Worm (Caenorhabditis elegans) whole organism, L4 larva: ENCODE data around the gene srz-64.

Source experiments
- D1046.2 ChIP-seq: fragments of 200-800 bp; sonication (Bioruptor generic); IDR thresholded peaks from 2 replicates; pipeline ENCODE4 v1.3.6; 2022; ENCODE audit warnings: missing genetic modification characterization, missing compliant biosample characterization
- F44E2.7 ChIP-seq: fragments of 200-800 bp; sonication (Bioruptor generic); IDR thresholded peaks from 2 replicates; pipeline ENCODE4 v2.1.2; 2022; ENCODE audit warnings: missing genetic modification characterization, missing compliant biosample characterization
- Y5F2A.4 ChIP-seq: fragments of 200-800 bp; sonication (Bioruptor generic); optimal IDR thresholded peaks from 2 replicates; lab custom pipeline; 2018; ENCODE audit warnings: mild to moderate bottlenecking, missing genetic modification characterization, missing compliant biosample characterization
- ZK337.2 ChIP-seq: fragments of 200-800 bp; sonication (Bioruptor generic); IDR thresholded peaks from 2 replicates; pipeline ENCODE4 v1.3.6; 2022; ENCODE audit warnings: missing genetic modification reagents, missing genetic modification characterization, missing compliant biosample characterization
- aha-1 ChIP-seq: fragments of 150-350 bp; peaks from one replicate; lab custom pipeline; 2014; ENCODE audit warnings: missing biosample characterization, missing genetic modification characterization
- ama-1 ChIP-seq: fragments of 150-350 bp; optimal IDR thresholded peaks from 2 replicates; lab custom pipeline; 2014; ENCODE audit warnings: inconsistent platforms, mixed read lengths
- attf-4 ChIP-seq: sonication (generic microtip); optimal IDR thresholded peaks from 3 replicates; lab custom pipeline; 2017; ENCODE audit warnings: missing biosample characterization, missing genetic modification characterization
- ceh-44 ChIP-seq: fragments of 200-800 bp; sonication (Bioruptor generic); IDR thresholded peaks from 2 replicates; pipeline ENCODE4 v1.3.6; 2022; ENCODE audit warnings: missing genetic modification reagents, missing genetic modification characterization, missing compliant biosample characterization
- ceh-82 ChIP-seq: sonication (generic microtip); optimal IDR thresholded peaks from 2 replicates; lab custom pipeline; 2017; ENCODE audit warnings: missing biosample characterization, missing genetic modification characterization
- ces-1 ChIP-seq: fragments of 150-350 bp; sonication (generic microtip); optimal IDR thresholded peaks from 4 replicates; lab custom pipeline; 2014; ENCODE audit warnings: missing biosample characterization, missing genetic modification reagents, missing genetic modification characterization
- cey-2 ChIP-seq: sonication (generic microtip); optimal IDR thresholded peaks from 3 replicates; lab custom pipeline; 2017; ENCODE audit warnings: missing genetic modification characterization, mild to moderate bottlenecking, missing compliant biosample characterization, antibody characterized with exemption, borderline replicate concordance; ENCODE audit not compliant: insufficient read depth
- ctbp-1 ChIP-seq: fragments of 200-800 bp; sonication (Bioruptor generic); IDR thresholded peaks from 2 replicates; pipeline ENCODE4 v1.3.6; 2022; ENCODE audit warnings: missing genetic modification reagents, missing genetic modification characterization, missing compliant biosample characterization
- dmd-8 ChIP-seq: fragments of 200-800 bp; sonication (Bioruptor generic); IDR thresholded peaks from 2 replicates; pipeline ENCODE4 v1.3.6; 2022; ENCODE audit warnings: missing genetic modification characterization, missing compliant biosample characterization
- dve-1 ChIP-seq: sonication (generic microtip); optimal IDR thresholded peaks from 2 replicates; lab custom pipeline; 2017; ENCODE audit warnings: antibody characterized with exemption, mild to moderate bottlenecking, missing genetic modification characterization, missing compliant biosample characterization; ENCODE audit not compliant: insufficient read depth
- fkh-10 ChIP-seq: fragments of 150-350 bp; optimal IDR thresholded peaks from 2 replicates; lab custom pipeline; 2014; ENCODE audit warnings: missing biosample characterization, missing genetic modification reagents, missing genetic modification characterization
- fos-1 ChIP-seq: fragments of 150-350 bp; optimal IDR thresholded peaks from 2 replicates; lab custom pipeline; 2014; ENCODE audit warnings: missing biosample characterization, missing genetic modification characterization
- hmg-1.1 ChIP-seq: fragments of 200-800 bp; sonication (Bioruptor generic); IDR thresholded peaks from 2 replicates; pipeline ENCODE4 v1.3.6; 2022; ENCODE audit warnings: missing genetic modification reagents, missing genetic modification characterization, missing compliant biosample characterization
- jun-1 ChIP-seq: fragments of 150-350 bp; optimal IDR thresholded peaks from 2 replicates; lab custom pipeline; 2014; ENCODE audit warnings: missing biosample characterization, missing genetic modification reagents, missing genetic modification characterization
- lin-38 ChIP-seq: fragments of 200-800 bp; sonication (Bioruptor generic); IDR thresholded peaks from 2 replicates; pipeline ENCODE4 v1.3.6; 2022; ENCODE audit warnings: missing genetic modification reagents, missing genetic modification characterization, missing compliant biosample characterization
- lir-3 ChIP-seq: sonication (generic microtip); optimal IDR thresholded peaks from 2 replicates; lab custom pipeline; 2016; ENCODE audit warnings: mild to moderate bottlenecking, missing genetic modification characterization, missing compliant biosample characterization
- lsy-2 ChIP-seq, 2 experiments: fragments of 150-350 bp in 1 of 2; sonication (generic microtip) in 1 of 2; optimal IDR thresholded peaks; 2 replicates each; lab custom pipeline; 2014 to 2017; ENCODE audit warnings: missing biosample characterization in 2 of 2, missing genetic modification characterization in 2 of 2
- madf-5 ChIP-seq, 2 experiments: fragments of 200-800 bp; sonication (Bioruptor generic); IDR thresholded peaks; 2 replicates each; pipeline ENCODE4 v1.3.6; 2022; ENCODE audit warnings: missing compliant biosample characterization in 2 of 2, missing genetic modification characterization in 2 of 2
- mdl-1 ChIP-seq, 2 experiments: fragments of 150-350 bp in 1 of 2; sonication (generic microtip) in 1 of 2; optimal IDR thresholded peaks; 2 replicates each; lab custom pipeline; 2014 to 2017; ENCODE audit warnings: missing biosample characterization in 2 of 2, missing genetic modification characterization in 2 of 2
- mep-1 ChIP-seq: fragments of 150-350 bp; sonication (generic microtip); optimal IDR thresholded peaks from 3 replicates; lab custom pipeline; 2014; ENCODE audit warnings: missing biosample characterization, missing genetic modification characterization
- mes-2 ChIP-seq: sonication (generic microtip); optimal IDR thresholded peaks from 2 replicates; lab custom pipeline; 2016; ENCODE audit warnings: missing genotype, mild to moderate bottlenecking, missing genetic modification characterization, missing compliant biosample characterization; ENCODE audit not compliant: poor library complexity, severe bottlenecking
- nhr-28 ChIP-seq: fragments of 150-350 bp; optimal IDR thresholded peaks from 2 replicates; lab custom pipeline; 2014; ENCODE audit warnings: missing biosample characterization, missing genetic modification characterization
- nhr-48 ChIP-seq: sonication (generic microtip); optimal IDR thresholded peaks from 2 replicates; lab custom pipeline; 2016; ENCODE audit warnings: mild to moderate bottlenecking, missing genetic modification characterization, missing compliant biosample characterization
- nhr-77 ChIP-seq: fragments of 150-350 bp; optimal IDR thresholded peaks from 2 replicates; lab custom pipeline; 2014; ENCODE audit warnings: missing biosample characterization, missing genetic modification characterization
- pqm-1 ChIP-seq: sonication (generic microtip); optimal IDR thresholded peaks from 2 replicates; lab custom pipeline; 2017; ENCODE audit warnings: missing biosample characterization, missing genetic modification characterization
- set-16 ChIP-seq: fragments of 200-800 bp; sonication (Bioruptor generic); IDR thresholded peaks from 2 replicates; pipeline ENCODE4 v1.3.6; 2022; ENCODE audit warnings: missing genetic modification reagents, missing genetic modification characterization, missing compliant biosample characterization
- tra-1 ChIP-seq: fragments of 200-800 bp; sonication (Bioruptor generic); IDR thresholded peaks from 2 replicates; pipeline ENCODE4 v1.3.6; 2022; ENCODE audit warnings: missing genetic modification reagents, missing genetic modification characterization, missing compliant biosample characterization
- unc-62 ChIP-seq, 3 experiments: fragments of 150-350 bp in 1 of 3; sonication (generic microtip); optimal IDR thresholded peaks in 2 of 3; peaks in 1 of 3; 1 replicate in 1 of 3; 2 replicates in 2 of 3; lab custom pipeline; 2014 to 2017; ENCODE audit warnings: missing biosample characterization in 3 of 3, missing genetic modification characterization in 3 of 3, missing genetic modification reagents in 3 of 3, missing genotype in 1 of 3
- vab-7 ChIP-seq: fragments of 200-800 bp; sonication (Bioruptor generic); IDR thresholded peaks from 2 replicates; pipeline ENCODE4 v1.3.6; 2022; ENCODE audit warnings: missing genetic modification reagents, missing genetic modification characterization, missing compliant biosample characterization
- zfp-2 ChIP-seq: sonication (generic microtip); optimal IDR thresholded peaks from 2 replicates; lab custom pipeline; 2016; ENCODE audit warnings: mild to moderate bottlenecking, missing genetic modification characterization, missing compliant biosample characterization
- zfp-3 ChIP-seq: fragments of 200-800 bp; sonication (Bioruptor generic); conservative IDR thresholded peaks from 2 replicates; pipeline ENCODE4 v1.3.6; 2022; ENCODE audit warnings: missing genetic modification reagents, missing genetic modification characterization, missing compliant biosample characterization
- zip-11 ChIP-seq: fragments of 200-800 bp; sonication (Bioruptor generic); IDR thresholded peaks from 2 replicates; pipeline ENCODE4 v1.3.6; 2022; ENCODE audit warnings: missing genetic modification characterization, missing compliant biosample characterization

srz-64 gene

ce11 chrII:1293157-1293556 is at the start of gene srz-64:
TSS of gene srz-64 (minus strand) at chrII:1293257.
- TF ChIP-seq ceh-44 (GFP tag; lab: Robert Waterston, UW) (no peak), mdl-1 (tag; optimal IDR thresholded peaks at IDR 0.05; lab: Kevin White, UChicago) (no peak)

ce11 chrII:1341416-1341815 is 48.4 kb upstream of the srz-64 start:
- no peak for TF ChIP-seq F44E2.7
- no peak for TF ChIP-seq pqm-1 (tag; lab: Kevin White, UChicago)
- TF ChIP-seq nhr-77 (tag; lab: Kevin White, UChicago): no peak
- TF ChIP-seq tra-1 (GFP tag; lab: Robert Waterston, UW): no peak
- TF ChIP-seq ces-1 (GFP tag; lab: Kevin White, UChicago): peak; percentile 89
- TF ChIP-seq jun-1 (tag; lab: Kevin White, UChicago): no peak
- peak; percentile 10 for TF ChIP-seq mep-1 (tag; lab: Kevin White, UChicago)
- no peak for TF ChIP-seq dmd-8
- peak in 1 of 2 experiments; percentile 7 for TF ChIP-seq lsy-2 (tag; optimal IDR thresholded peaks at IDR 0.05; lab: Kevin White, UChicago)
- TF ChIP-seq hmg-1.1: peak; percentile 30; the same call in 1 of the 2 replicates
- TF ChIP-seq aha-1: peak; percentile 30
- no peak for TF ChIP-seq zfp-2
- TF ChIP-seq ctbp-1: peak; percentile 60

- TF ChIP-seq dmd-8: no peak
- no peak for TF ChIP-seq lir-3 (tag; lab: Kevin White, UChicago)
- peak; percentile 1 for TF ChIP-seq aha-1
- TF ChIP-seq nhr-28 (tag; lab: Kevin White, UChicago): no peak
- no peak for TF ChIP-seq zip-11 (GFP tag; lab: Robert Waterston, UW)
- no peak for TF ChIP-seq fkh-10
- TF ChIP-seq unc-62 (GFP tag; optimal IDR thresholded peaks at IDR 0.05 in 1 of 2; lab: Kevin White, UChicago): peak in 1 of 2 experiments; percentile 51
- TF ChIP-seq unc-62 (tag; optimal IDR thresholded peaks at IDR 0.05; lab: Kevin White, UChicago): no peak
Observed at ce11 chrII:1340049-1340448, 47.0 kb upstream of the srz-64 start.

ce11 chrII:1338196-1338595 is 45.1 kb upstream of the srz-64 start:
- TF ChIP-seq hmg-1.1 (0 out of 2 replicates have a peak, but pooled peaks have one; percentile 17), ama-1 (lab: Kevin White, UChicago) (no peak), mes-2 (tag; lab: Kevin White, UChicago) (peak; percentile 8)

ce11 chrII:1329887-1330286 is 36.8 kb upstream of the srz-64 start:
- TF ChIP-seq aha-1: peak; percentile 77
- TF ChIP-seq unc-62 (GFP tag; optimal IDR thresholded peaks at IDR 0.05 in 1 of 2; lab: Kevin White, UChicago): peak in 1 of 2 experiments; percentile 74
- no peak for TF ChIP-seq unc-62 (tag; optimal IDR thresholded peaks at IDR 0.05; lab: Kevin White, UChicago)
- TF ChIP-seq Y5F2A.4: no peak

ce11 chrII:1326689-1327088 is 33.6 kb upstream of the srz-64 start, which contains the start of gene jip-1:
TSS of gene jip-1 (plus strand) at chrII:1326989.
- TF ChIP-seq lin-38: no peak
- TF ChIP-seq attf-4 (tag; lab: Kevin White, UChicago): no peak
- no peak for TF ChIP-seq vab-7 (GFP tag; lab: Robert Waterston, UW)
- no peak for TF ChIP-seq set-16
- TF ChIP-seq zfp-3: no peak
- no peak for TF ChIP-seq dve-1 (tag; lab: Kevin White, UChicago)
- no peak for TF ChIP-seq D1046.2
- no peak for TF ChIP-seq nhr-48 (tag; lab: Kevin White, UChicago)
- no peak for TF ChIP-seq ceh-82 (tag; lab: Kevin White, UChicago)
- no peak for TF ChIP-seq ZK337.2 (GFP tag; lab: Robert Waterston, UW)
- no peak for TF ChIP-seq fos-1 (tag; lab: Kevin White, UChicago)
- no peak for TF ChIP-seq madf-5 (GFP tag; IDR thresholded peaks at IDR 0.05; lab: Robert Waterston, UW)
- no peak for TF ChIP-seq cey-2 (tag; lab: Kevin White, UChicago)
- TF ChIP-seq lir-3 (tag; lab: Kevin White, UChicago): no peak
